Worm (Caenorhabditis elegans): ENCODE data around the gene drh-1.

DNA sequence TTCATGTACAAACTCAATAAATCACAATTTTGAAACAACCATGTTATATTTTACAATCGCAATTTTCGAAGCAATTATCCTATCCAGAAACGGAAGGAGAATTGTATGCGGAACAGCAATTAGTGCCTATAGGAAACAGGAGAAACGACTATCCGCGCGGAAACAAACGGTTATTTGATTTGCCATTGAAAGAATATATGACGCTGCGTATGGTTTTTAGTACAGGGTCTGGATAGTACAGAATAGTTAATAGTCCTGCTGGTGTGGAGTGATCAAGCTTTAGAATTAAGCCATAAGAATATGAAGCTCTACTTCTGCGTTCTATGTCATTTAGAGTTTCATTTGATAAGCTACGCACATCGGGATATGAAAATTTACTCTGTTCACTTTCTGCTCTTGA, 33.8 kb upstream of the drh-1 start:
- no peak for TF ChIP-seq ZK546.5 (tag; optimal IDR thresholded peaks at IDR 0.05)
- no peak for TF ChIP-seq nhr-237 (tag; optimal IDR thresholded peaks at IDR 0.05)
- no peak for TF ChIP-seq nhr-11 (tag; optimal IDR thresholded peaks at IDR 0.05)
- TF ChIP-seq daf-8 (GFP tag; IDR thresholded peaks at IDR 0.05): no peak

Measured in whole organism, L4 larva.